Fruit fly (Drosophila melanogaster): ENCODE data around the gene CG31098.

CG31098 gene

DNA sequence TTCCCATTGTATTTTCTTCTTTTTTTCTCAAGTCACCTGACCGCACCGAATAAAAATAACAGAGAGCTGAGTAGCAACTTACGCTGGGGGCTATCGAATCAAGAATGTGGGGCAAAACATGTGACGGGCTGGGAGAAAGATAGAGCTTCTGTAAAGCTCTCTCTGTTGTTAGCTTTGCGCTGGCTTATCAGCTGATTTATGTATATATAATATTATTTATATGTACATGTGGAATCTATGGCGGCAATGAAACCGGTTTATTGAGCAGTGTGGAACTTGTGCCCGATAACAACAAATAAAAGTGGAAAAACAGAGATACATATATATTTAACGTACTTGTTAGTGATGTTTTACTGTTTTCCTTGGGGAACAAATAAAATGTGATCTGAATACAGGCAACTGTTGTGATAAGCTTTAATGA lies at the start of gene CG31098:
Gene CG31098, minus strand, starts transcription at position 114 of the 421 bp plus-strand sequence.
- TF ChIP-seq Myc (optimal IDR thresholded peaks at IDR 0.05) (no peak), h (optimal IDR thresholded peaks at IDR 0.05) (no peak), psq (optimal IDR thresholded peaks at IDR 0.05) (no peak), ttk (optimal IDR thresholded peaks at IDR 0.05) (no peak), insv (optimal IDR thresholded peaks at IDR 0.05) (no peak), Sin3A (optimal IDR thresholded peaks at IDR 0.05) (no peak)

- TF ChIP-seq Sin3A (optimal IDR thresholded peaks at IDR 0.05) (no peak), psq (optimal IDR thresholded peaks at IDR 0.05) (no peak), Myc (optimal IDR thresholded peaks at IDR 0.05) (no peak), ttk (optimal IDR thresholded peaks at IDR 0.05) (no peak), insv (optimal IDR thresholded peaks at IDR 0.05) (no peak), h (optimal IDR thresholded peaks at IDR 0.05) (no peak)
Measured at dm6 chr3R:25339952-25340351, 47.2 kb upstream of the CG31098 start, which contains the start of gene rha. Gene rha, plus strand, starts transcription at chr3R:25340252.

dm6 chr3R:25335065-25335464 lies 42.3 kb upstream of the CG31098 start, which contains the start of the genes CG10669 and CG11902:
Gene CG10669, minus strand, starts transcription at chr3R:25335243.
Gene CG11902, plus strand, starts transcription at chr3R:25335257.
- TF ChIP-seq Myc (optimal IDR thresholded peaks at IDR 0.05) = no peak
- no peak for TF ChIP-seq psq (optimal IDR thresholded peaks at IDR 0.05)
- TF ChIP-seq h (optimal IDR thresholded peaks at IDR 0.05) = no peak
- TF ChIP-seq insv (optimal IDR thresholded peaks at IDR 0.05) = no peak
- TF ChIP-seq Sin3A (optimal IDR thresholded peaks at IDR 0.05) = no peak
- TF ChIP-seq ttk (optimal IDR thresholded peaks at IDR 0.05) = no peak

DNA sequence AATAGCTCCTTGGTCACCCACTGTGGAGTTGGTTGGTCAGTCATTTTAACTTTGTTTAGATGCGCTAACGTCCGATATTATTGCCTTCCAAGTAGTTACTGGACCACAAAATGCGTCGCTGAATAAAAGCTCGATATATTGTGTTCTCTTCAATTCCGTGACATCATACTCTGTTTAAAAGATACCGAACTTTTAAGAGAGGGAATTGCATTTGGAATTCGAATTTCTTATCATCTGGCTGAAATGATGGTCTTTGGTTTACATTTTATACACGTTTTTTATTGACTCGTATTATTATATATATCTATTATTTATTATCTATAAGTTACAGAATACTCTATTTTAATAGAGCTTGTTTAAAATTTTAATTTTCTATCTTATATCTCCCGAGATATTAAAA lies 38.3 kb upstream of the CG31098 start, which contains the start of gene CHKov2:
Gene CHKov2, minus strand, starts transcription at position 101 of the 400 bp plus-strand sequence.
- TF ChIP-seq insv (optimal IDR thresholded peaks at IDR 0.05) (no peak), Myc (optimal IDR thresholded peaks at IDR 0.05) (no peak), Sin3A (optimal IDR thresholded peaks at IDR 0.05) (no peak), psq (optimal IDR thresholded peaks at IDR 0.05) (no peak), h (optimal IDR thresholded peaks at IDR 0.05) (no peak), ttk (optimal IDR thresholded peaks at IDR 0.05) (no peak)

DNA sequence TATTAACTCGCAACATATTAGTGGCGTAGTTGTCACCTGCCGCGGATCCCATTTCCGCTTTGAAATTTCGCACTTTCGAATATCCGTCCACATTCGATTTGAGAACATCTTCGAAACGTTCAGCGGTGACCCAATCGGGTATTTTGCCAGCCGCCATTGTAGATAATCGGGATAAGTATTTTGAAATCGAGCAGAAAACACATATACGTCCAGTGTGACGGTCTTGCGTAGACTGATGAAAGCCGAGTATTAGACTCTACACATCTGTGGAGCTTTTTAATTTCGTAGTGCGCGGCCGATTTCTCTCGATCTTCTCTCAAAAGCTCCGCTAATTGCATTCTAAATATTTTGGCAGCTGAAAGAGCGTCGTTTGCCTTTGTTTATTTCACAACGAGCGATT lies 36.3 kb upstream of the CG31098 start, which contains the start of gene CHKov1:
Gene CHKov1, minus strand, starts transcription at position 238 of the 400 bp plus-strand sequence.
- TF ChIP-seq ttk (optimal IDR thresholded peaks at IDR 0.05) (no peak), insv (optimal IDR thresholded peaks at IDR 0.05) (no peak), h (optimal IDR thresholded peaks at IDR 0.05) (no peak), Sin3A (optimal IDR thresholded peaks at IDR 0.05) (no peak)

DNA sequence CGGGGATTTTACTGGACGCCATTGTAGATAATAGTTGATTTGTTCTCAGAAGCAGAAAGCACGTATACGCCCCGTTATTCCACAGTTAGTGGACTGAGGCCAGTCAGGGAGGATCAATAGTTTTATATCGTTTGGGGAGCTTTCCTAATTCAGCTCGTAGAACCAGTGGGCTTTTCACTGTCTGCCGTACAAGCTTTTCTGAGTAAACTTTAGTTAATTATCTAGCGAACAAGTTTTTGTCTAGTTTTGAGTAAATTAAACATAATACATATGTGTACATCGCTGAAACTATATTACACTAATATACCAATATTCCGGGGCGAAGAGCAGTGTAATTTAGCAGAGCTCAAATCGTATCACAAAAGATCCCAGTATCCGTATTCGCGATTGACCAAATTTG lies 29.9 kb upstream of the CG31098 start, which contains the start of gene CG10562:
Gene CG10562, minus strand, starts transcription at position 101 of the 400 bp plus-strand sequence.
- no peak for TF ChIP-seq psq (optimal IDR thresholded peaks at IDR 0.05)
- no peak for TF ChIP-seq h (optimal IDR thresholded peaks at IDR 0.05)
- TF ChIP-seq insv (optimal IDR thresholded peaks at IDR 0.05) = no peak
- TF ChIP-seq Myc (optimal IDR thresholded peaks at IDR 0.05) = no peak
- no peak for TF ChIP-seq Sin3A (optimal IDR thresholded peaks at IDR 0.05)
- TF ChIP-seq ttk (optimal IDR thresholded peaks at IDR 0.05) = no peak

DNA sequence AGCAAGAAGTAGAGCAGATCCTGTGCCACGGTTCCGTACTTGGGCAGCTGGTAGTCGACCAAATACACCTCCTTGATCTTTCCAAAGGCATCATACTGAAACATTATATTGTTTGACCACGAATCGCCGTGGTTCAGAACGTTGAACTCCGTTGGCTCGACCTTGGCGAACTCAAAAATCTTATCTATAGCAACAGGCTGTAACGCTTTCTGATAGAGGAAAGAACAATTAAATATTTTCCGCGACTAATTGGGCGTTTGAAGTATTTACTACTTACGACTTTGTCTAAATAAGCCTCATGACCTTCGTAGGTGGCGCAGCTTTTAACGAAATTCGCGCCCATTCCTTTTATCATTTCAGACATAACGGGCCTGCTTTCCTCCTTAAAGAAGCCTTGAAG lies 28.9 kb upstream of the CG31098 start:
- TF ChIP-seq h (optimal IDR thresholded peaks at IDR 0.05) = no peak
- TF ChIP-seq Sin3A (optimal IDR thresholded peaks at IDR 0.05) = no peak
- no peak for TF ChIP-seq Myc (optimal IDR thresholded peaks at IDR 0.05)
- no peak for TF ChIP-seq psq (optimal IDR thresholded peaks at IDR 0.05)
- TF ChIP-seq ttk (optimal IDR thresholded peaks at IDR 0.05) = no peak
- no peak for TF ChIP-seq insv (optimal IDR thresholded peaks at IDR 0.05)

DNA sequence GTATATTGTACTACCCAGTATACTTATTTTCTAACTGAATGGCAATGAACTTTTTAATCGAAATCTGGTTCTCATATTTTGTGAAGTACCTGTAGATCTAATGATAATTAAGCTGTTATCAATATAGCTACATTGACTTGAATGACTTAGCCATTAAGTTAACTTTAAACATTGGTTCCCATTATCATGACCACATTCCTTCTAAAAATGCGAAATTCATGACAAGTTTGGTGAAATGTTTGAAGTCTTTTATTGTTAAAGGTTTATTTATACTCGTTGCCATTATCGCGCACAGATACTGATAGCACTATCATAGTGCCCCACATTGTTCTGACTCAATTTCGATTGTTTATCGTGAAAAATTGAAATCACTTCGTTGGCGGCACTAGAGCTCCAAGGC lies 28.1 kb upstream of the CG31098 start:
- TF ChIP-seq ttk (optimal IDR thresholded peaks at IDR 0.05) = no peak
- no peak for TF ChIP-seq insv (optimal IDR thresholded peaks at IDR 0.05)
- TF ChIP-seq psq (optimal IDR thresholded peaks at IDR 0.05) = no peak
- no peak for TF ChIP-seq Myc (optimal IDR thresholded peaks at IDR 0.05)
- no peak for TF ChIP-seq h (optimal IDR thresholded peaks at IDR 0.05)
- TF ChIP-seq Sin3A (optimal IDR thresholded peaks at IDR 0.05) = no peak

- TF ChIP-seq Sin3A (optimal IDR thresholded peaks at IDR 0.05) (no peak), ttk (optimal IDR thresholded peaks at IDR 0.05) (no peak), Myc (optimal IDR thresholded peaks at IDR 0.05) (no peak), psq (optimal IDR thresholded peaks at IDR 0.05) (no peak), insv (optimal IDR thresholded peaks at IDR 0.05) (no peak), h (optimal IDR thresholded peaks at IDR 0.05) (no peak)
Measured at dm6 chr3R:25320051-25320705, 27.4 kb upstream of the CG31098 start, which contains the start of gene CG10560. Gene CG10560, minus strand, starts transcription at chr3R:25320101.

- TF ChIP-seq Myc (optimal IDR thresholded peaks at IDR 0.05) (no peak), ttk (optimal IDR thresholded peaks at IDR 0.05) (no peak), Sin3A (optimal IDR thresholded peaks at IDR 0.05) (no peak), psq (optimal IDR thresholded peaks at IDR 0.05) (no peak), insv (optimal IDR thresholded peaks at IDR 0.05) (no peak), h (optimal IDR thresholded peaks at IDR 0.05) (no peak)
Measured at dm6 chr3R:25318011-25318410, 25.2 kb upstream of the CG31098 start, which contains the start of gene CG10553. Gene CG10553, minus strand, starts transcription at chr3R:25318111.

- TF ChIP-seq Sin3A (optimal IDR thresholded peaks at IDR 0.05) (no peak), insv (optimal IDR thresholded peaks at IDR 0.05) (no peak), ttk (optimal IDR thresholded peaks at IDR 0.05) (no peak), h (optimal IDR thresholded peaks at IDR 0.05) (no peak), Myc (optimal IDR thresholded peaks at IDR 0.05) (no peak), psq (optimal IDR thresholded peaks at IDR 0.05) (no peak)
Measured at dm6 chr3R:25316016-25316415, 23.2 kb upstream of the CG31098 start, which contains the start of gene CG10559. Gene CG10559, minus strand, starts transcription at chr3R:25316116.

DNA sequence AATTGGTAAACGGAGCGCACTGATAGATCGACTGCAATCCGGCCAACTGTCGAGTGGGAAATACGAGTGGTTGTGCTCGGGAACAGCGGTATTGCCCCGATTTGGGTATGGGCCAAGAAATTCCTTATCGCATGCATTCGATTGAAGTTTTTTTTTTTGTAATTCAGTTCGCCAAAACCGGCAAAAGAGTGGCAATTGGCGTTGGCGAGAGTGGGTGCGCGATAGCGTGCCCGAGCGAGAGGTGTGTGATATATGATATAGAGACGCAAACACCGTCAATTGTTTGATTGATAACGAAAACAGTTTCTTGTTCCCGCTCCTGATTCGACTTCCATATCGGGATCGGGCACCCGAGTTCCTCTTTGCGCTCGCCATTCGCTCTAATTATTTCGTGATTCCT lies 21.0 kb upstream of the CG31098 start, which contains the start of gene CG31087:
Gene CG31087, minus strand, starts transcription at position 63 of the 400 bp plus-strand sequence.
- TF ChIP-seq Myc (optimal IDR thresholded peaks at IDR 0.05) (no peak), ttk (optimal IDR thresholded peaks at IDR 0.05) (no peak), psq (optimal IDR thresholded peaks at IDR 0.05) (no peak), insv (optimal IDR thresholded peaks at IDR 0.05) (no peak)

Data from Kc167 (cell line).